Worm (Caenorhabditis elegans): ENCODE data around the gene vps-26.
"Not testable (repeated sequence)": the region's sequence is repeated elsewhere in the genome, so short reads cannot be mapped to it uniquely, and the experiment has no call there.

The vps-26 gene

ce11 chrIV:9312827-9313226, 28.8 kb downstream of the vps-26 start, which contains the start of gene F49C12.7:
TSS of gene F49C12.7 (minus strand) at chrIV:9312927.
- not testable (repeated sequence) for TF ChIP-seq ceh-14, zip-5, nhr-11 (tag; optimal IDR thresholded peaks at IDR 0.05)

- no peak for TF ChIP-seq hlh-30 (tag; optimal IDR thresholded peaks at IDR 0.05; ENCODE audit: insufficient read depth)
- no peak for TF ChIP-seq hlh-6 (tag; optimal IDR thresholded peaks at IDR 0.05)
- TF ChIP-seq pros-1 (tag; optimal IDR thresholded peaks at IDR 0.05), result no peak
- no peak for TF ChIP-seq npax-4 (tag; optimal IDR thresholded peaks at IDR 0.05)
- TF ChIP-seq fkh-6 (tag; optimal IDR thresholded peaks at IDR 0.05), result no peak
- TF ChIP-seq rnt-1 (tag; optimal IDR thresholded peaks at IDR 0.05), result no peak
- no peak for TF ChIP-seq pat-9 (tag; optimal IDR thresholded peaks at IDR 0.05)
- TF ChIP-seq K02D7.2 (tag; optimal IDR thresholded peaks at IDR 0.05), result no peak
- TF ChIP-seq dmd-4 (tag; optimal IDR thresholded peaks at IDR 0.05; ENCODE audit: borderline replicate concordance), result no peak
- no peak for TF ChIP-seq zip-5 (tag; optimal IDR thresholded peaks at IDR 0.05)
- no peak for TF ChIP-seq unc-55 (GFP tag; optimal IDR thresholded peaks at IDR 0.05)
- no peak for TF ChIP-seq ceh-45 (GFP tag; IDR thresholded peaks at IDR 0.05)
- no peak for TF ChIP-seq pha-2 (tag; optimal IDR thresholded peaks at IDR 0.05)
- no peak for TF ChIP-seq mec-3 (tag; optimal IDR thresholded peaks at IDR 0.05; ENCODE audit: borderline replicate concordance)
- TF ChIP-seq ceh-14 (tag; optimal IDR thresholded peaks at IDR 0.05), result no peak
Observed at ce11 chrIV:9310935-9311566, 30.5 kb downstream of the vps-26 start.

ce11 chrIV:9308975-9309374, 32.6 kb downstream of the vps-26 start, which contains the start of gene F49C12.6:
TSS of gene F49C12.6 (minus strand) at chrIV:9309075.
- TF ChIP-seq Y22D7AL.16 (tag; optimal IDR thresholded peaks at IDR 0.05) (no peak), elt-4 (tag; optimal IDR thresholded peaks at IDR 0.05) (no peak), pat-9 (tag; optimal IDR thresholded peaks at IDR 0.05) (no peak), lin-11 (tag; optimal IDR thresholded peaks at IDR 0.05) (no peak)

- TF ChIP-seq lim-6 (tag; optimal IDR thresholded peaks at IDR 0.05) (no peak), ceh-31 (tag; optimal IDR thresholded peaks at IDR 0.05) (no peak), hlh-30 (tag; optimal IDR thresholded peaks at IDR 0.05; ENCODE audit: insufficient read depth) (no peak), nhr-11 (tag; optimal IDR thresholded peaks at IDR 0.05) (no peak), pqm-1 (tag; optimal IDR thresholded peaks at IDR 0.05) (no peak), K09A11.1 (tag; optimal IDR thresholded peaks at IDR 0.05; ENCODE audit: insufficient read depth) (no peak), pag-3 (tag; optimal IDR thresholded peaks at IDR 0.05; ENCODE audit: borderline replicate concordance) (no peak), hlh-13 (GFP tag; optimal IDR thresholded peaks at IDR 0.05) (no peak), ahr-1 (tag; optimal IDR thresholded peaks at IDR 0.05) (no peak), C38D4.7 (GFP tag; optimal IDR thresholded peaks at IDR 0.05) (no peak), fkh-10 (GFP tag; optimal IDR thresholded peaks at IDR 0.05) (no peak), sox-2 (GFP tag; IDR thresholded peaks at IDR 0.05) (no peak), syd-9 (tag; optimal IDR thresholded peaks at IDR 0.05) (no peak)
Observed at ce11 chrIV:9304617-9305016, 37.0 kb downstream of the vps-26 start, which contains the start of gene F49C12.5. TSS of gene F49C12.5 (plus strand) at chrIV:9304917.

ce11 chrIV:9303994-9304393, 37.6 kb downstream of the vps-26 start, which contains the start of gene F49C12.4:
TSS of gene F49C12.4 (minus strand) at chrIV:9304094.
- TF ChIP-seq ceh-19 (GFP tag; optimal IDR thresholded peaks at IDR 0.05) (no peak), ceh-24 (tag; optimal IDR thresholded peaks at IDR 0.05) (no peak), ama-1 (optimal IDR thresholded peaks at IDR 0.05) (no peak), hlh-6 (tag; optimal IDR thresholded peaks at IDR 0.05) (no peak), sox-2 (GFP tag; IDR thresholded peaks at IDR 0.05) (no peak), tbx-7 (tag; optimal IDR thresholded peaks at IDR 0.05) (no peak), elt-2 (tag; optimal IDR thresholded peaks at IDR 0.05) (no peak), hlh-8 (tag; optimal IDR thresholded peaks at IDR 0.05) (no peak), sdc-2 (tag; optimal IDR thresholded peaks at IDR 0.05) (no peak), ceh-6 (GFP tag; optimal IDR thresholded peaks at IDR 0.05) (no peak), che-1 (tag; optimal IDR thresholded peaks at IDR 0.05) (no peak), ceh-14 (tag; optimal IDR thresholded peaks at IDR 0.05) (no peak), eyg-1 (tag; optimal IDR thresholded peaks at IDR 0.05) (no peak), ceh-22 (tag; optimal IDR thresholded peaks at IDR 0.05) (no peak), ceh-31 (tag; optimal IDR thresholded peaks at IDR 0.05) (no peak), pha-4 (tag; optimal IDR thresholded peaks at IDR 0.05) (no peak), hlh-13 (GFP tag; optimal IDR thresholded peaks at IDR 0.05) (no peak), npax-4 (tag; optimal IDR thresholded peaks at IDR 0.05) (no peak), ztf-16 (tag; optimal IDR thresholded peaks at IDR 0.05) (no peak), lim-6 (tag; optimal IDR thresholded peaks at IDR 0.05) (no peak)

Data from whole organism, late embryonic.